Worm (Caenorhabditis elegans) whole organism, L4 larva: ENCODE data around the gene lgc-5.

Source experiments
- ama-1 ChIP-seq: fragments of 150-350 bp; optimal IDR thresholded peaks from 2 replicates; lab custom pipeline; 2014; ENCODE audit warnings: inconsistent platforms, mixed read lengths
- fkh-10 ChIP-seq: fragments of 150-350 bp; optimal IDR thresholded peaks from 2 replicates; lab custom pipeline; 2014; ENCODE audit warnings: missing biosample characterization, missing genetic modification reagents, missing genetic modification characterization
- fos-1 ChIP-seq: fragments of 150-350 bp; optimal IDR thresholded peaks from 2 replicates; lab custom pipeline; 2014; ENCODE audit warnings: missing biosample characterization, missing genetic modification characterization
- mdt-29 ChIP-seq: fragments of 200-800 bp; sonication (Bioruptor generic); IDR thresholded peaks from 2 replicates; pipeline ENCODE4 v1.3.6; 2022; ENCODE audit warnings: missing genetic modification reagents, missing genetic modification characterization, missing compliant biosample characterization
- skn-1 ChIP-seq: fragments of 150-350 bp; optimal IDR thresholded peaks from 2 replicates; lab custom pipeline; 2014; ENCODE audit warnings: missing biosample characterization, missing genetic modification characterization
- snpc-4 ChIP-seq: fragments of 150-350 bp; optimal IDR thresholded peaks from 2 replicates; lab custom pipeline; 2014; ENCODE audit warnings: missing biosample characterization, missing genetic modification characterization
- unc-62 ChIP-seq, 3 experiments: fragments of 150-350 bp in 1 of 3; sonication (generic microtip); optimal IDR thresholded peaks in 2 of 3; peaks in 1 of 3; 1 replicate in 1 of 3; 2 replicates in 2 of 3; lab custom pipeline; 2014 to 2017; ENCODE audit warnings: missing biosample characterization in 3 of 3, missing genetic modification characterization in 3 of 3, missing genetic modification reagents in 3 of 3, missing genotype in 1 of 3
- ztf-11 ChIP-seq: fragments of 150-350 bp; optimal IDR thresholded peaks from 2 replicates; lab custom pipeline; 2014; ENCODE audit warnings: missing biosample characterization, missing genetic modification characterization

ce11 chrIV:8354572-8354971 is 12.1 kb downstream of the lgc-5 start, which contains the start of gene F17E9.3:
- no peak for TF ChIP-seq snpc-4
- TF ChIP-seq ztf-11 (tag; lab: Kevin White, UChicago) = no peak
- no peak for TF ChIP-seq mdt-29 (GFP tag; lab: Robert Waterston, UW)
- TF ChIP-seq skn-1 = no peak
- TF ChIP-seq unc-62 (GFP tag; optimal IDR thresholded peaks at IDR 0.05 in 1 of 2; lab: Kevin White, UChicago) = no peak
- TF ChIP-seq unc-62 (tag; optimal IDR thresholded peaks at IDR 0.05; lab: Kevin White, UChicago) = no peak
- no peak for TF ChIP-seq fos-1 (tag; lab: Kevin White, UChicago)
- no peak for TF ChIP-seq fkh-10 (GFP tag; lab: Kevin White, UChicago)
- no peak for TF ChIP-seq ama-1 (lab: Kevin White, UChicago)
